Worm (Caenorhabditis elegans) whole organism, late embryonic: ENCODE measurements around the gene clec-84.

Source experiments
- T23F11.4 ChIP-seq: fragments of 200-800 bp; sonication (Bioruptor generic); optimal IDR thresholded peaks from 2 replicates; lab custom pipeline; 2018; ENCODE audit warnings: mild to moderate bottlenecking, missing genetic modification characterization, missing compliant biosample characterization
- ceh-9 ChIP-seq: sonication (generic microtip); optimal IDR thresholded peaks from 2 replicates; lab custom pipeline; 2016; ENCODE audit warnings: mild to moderate bottlenecking, missing genetic modification characterization, inconsistent platforms, missing compliant biosample characterization
- elt-2 ChIP-seq: sonication (generic microtip); optimal IDR thresholded peaks from 2 replicates; lab custom pipeline; 2016; ENCODE audit warnings: missing genetic modification reagents, missing genetic modification characterization, missing compliant biosample characterization
- fkh-10 ChIP-seq: fragments of 150-350 bp; optimal IDR thresholded peaks from 2 replicates; lab custom pipeline; 2014; ENCODE audit warnings: missing biosample characterization, missing genetic modification reagents, missing genetic modification characterization
- nfya-1 ChIP-seq: sonication (generic microtip); optimal IDR thresholded peaks from 2 replicates; lab custom pipeline; 2017; ENCODE audit warnings: missing genetic modification characterization, mild to moderate bottlenecking, missing compliant biosample characterization, antibody characterized with exemption, moderate library complexity
- nhr-11 ChIP-seq: fragments of 150-350 bp; optimal IDR thresholded peaks from 2 replicates; lab custom pipeline; 2014; ENCODE audit warnings: missing biosample characterization, missing genetic modification characterization
- pag-3 ChIP-seq: sonication (generic microtip); optimal IDR thresholded peaks from 2 replicates; lab custom pipeline; 2016; ENCODE audit warnings: missing compliant biosample characterization, missing genetic modification characterization, borderline replicate concordance
- pha-2 ChIP-seq: sonication (generic microtip); optimal IDR thresholded peaks from 2 replicates; lab custom pipeline; 2017; ENCODE audit warnings: mild to moderate bottlenecking, missing genetic modification characterization, missing compliant biosample characterization
- pha-4 ChIP-seq: fragments of 150-350 bp; optimal IDR thresholded peaks from 2 replicates; lab custom pipeline; 2018; ENCODE audit warnings: missing biosample characterization, missing genetic modification reagents, missing genetic modification characterization
- unc-3 ChIP-seq, 2 experiments: fragments of 200-800 bp in 1 of 2; sonication (Bioruptor generic) in 1 of 2; sonication (generic microtip) in 1 of 2; conservative IDR thresholded peaks in 1 of 2; optimal IDR thresholded peaks in 1 of 2; 2 replicates each; pipeline versions ENCODE4 v1.3.6 to Lab custom; 2016 to 2022; ENCODE audit warnings: missing compliant biosample characterization in 2 of 2, missing genetic modification characterization in 2 of 2, missing genetic modification reagents in 1 of 2

DNA sequence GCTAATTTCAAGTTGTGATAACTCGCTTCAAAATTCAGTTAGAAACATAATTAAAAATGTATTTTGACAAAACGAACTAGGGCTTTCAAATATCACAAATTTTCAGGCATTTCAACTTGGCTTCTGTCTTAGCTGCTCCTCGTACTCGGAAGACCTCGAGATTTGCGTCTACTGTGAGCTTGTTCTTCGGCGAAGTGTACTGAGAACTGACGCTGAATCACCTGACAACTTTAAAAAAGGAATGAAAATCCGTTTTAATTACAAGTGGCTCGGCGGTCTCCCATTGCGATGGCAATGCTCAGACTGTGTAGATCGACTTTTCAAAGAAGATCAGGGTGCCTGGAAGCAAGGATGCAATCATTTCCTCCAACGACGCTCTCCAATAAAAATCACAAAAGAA lies 8.3 kb downstream of the clec-84 start, which contains the start of gene clec-85:
- TF ChIP-seq fkh-10 (GFP tag; lab: Kevin White, UChicago) (no peak), T23F11.4 (GFP tag; lab: Kevin White, UChicago) (no peak), pha-4 (no peak), nhr-11 (tag; lab: Kevin White, UChicago) (no peak), pha-2 (tag; lab: Kevin White, UChicago) (no peak), ceh-9 (tag; lab: Kevin White, UChicago) (no peak), nfya-1 (tag; lab: Kevin White, UChicago) (no peak), pag-3 (no peak), elt-2 (no peak), unc-3 (GFP tag; conservative IDR thresholded peaks at IDR 0.05; lab: Robert Waterston, UW) (no peak), unc-3 (tag; optimal IDR thresholded peaks at IDR 0.05; lab: Kevin White, UChicago) (no peak)
